Worm (Caenorhabditis elegans) whole organism, young adult: ENCODE measurements around the gene eif-3.D.

Source experiments
- B0019.2 ChIP-seq: fragments of 200-800 bp; sonication (Bioruptor generic); conservative IDR thresholded peaks from 2 replicates; pipeline ENCODE4 v1.3.6; 2022; ENCODE audit warnings: missing genetic modification reagents, missing genetic modification characterization, missing compliant biosample characterization
- B0261.1 ChIP-seq: sonication (generic microtip); optimal IDR thresholded peaks from 2 replicates; lab custom pipeline; 2016; ENCODE audit warnings: mild to moderate bottlenecking, missing genetic modification characterization, moderate library complexity, missing compliant biosample characterization
- C06A6.2 ChIP-seq: fragments of 200-800 bp; sonication (Bioruptor generic); conservative IDR thresholded peaks from 2 replicates; pipeline ENCODE4 v1.3.6; 2022; ENCODE audit warnings: missing genetic modification characterization, missing compliant biosample characterization
- F39B2.1 ChIP-seq: fragments of 200-800 bp; sonication (Bioruptor generic); IDR thresholded peaks from 2 replicates; pipeline ENCODE4 v1.3.6; 2022; ENCODE audit warnings: missing genetic modification reagents, missing genetic modification characterization, missing compliant biosample characterization
- F52B5.7 ChIP-seq: sonication (generic microtip); optimal IDR thresholded peaks from 2 replicates; lab custom pipeline; 2016; ENCODE audit warnings: mild to moderate bottlenecking, missing genetic modification characterization, missing compliant biosample characterization
- F57A8.1 ChIP-seq: fragments of 200-800 bp; sonication (Bioruptor generic); optimal IDR thresholded peaks from 2 replicates; lab custom pipeline; 2018; ENCODE audit warnings: mild to moderate bottlenecking, missing genetic modification characterization, moderate library complexity, missing compliant biosample characterization
- F57C9.4 ChIP-seq: sonication (generic microtip); optimal IDR thresholded peaks from 2 replicates; lab custom pipeline; 2017; ENCODE audit warnings: mild to moderate bottlenecking, missing genetic modification characterization, missing compliant biosample characterization
- Y53G8AR.9 ChIP-seq: fragments of 200-800 bp; sonication (Bioruptor generic); conservative IDR thresholded peaks from 2 replicates; pipeline ENCODE4 v1.3.6; 2022; ENCODE audit warnings: missing genetic modification reagents, missing genetic modification characterization, missing compliant biosample characterization
- akir-1 ChIP-seq: fragments of 200-800 bp; sonication (Bioruptor generic); optimal IDR thresholded peaks from 2 replicates; lab custom pipeline; 2018; ENCODE audit warnings: mild to moderate bottlenecking, missing genetic modification characterization, moderate library complexity, missing compliant biosample characterization
- aptf-2 ChIP-seq: fragments of 200-800 bp; sonication (Bioruptor generic); conservative IDR thresholded peaks from 2 replicates; pipeline ENCODE4 v1.3.6; 2022; ENCODE audit warnings: missing genetic modification reagents, missing genetic modification characterization, missing compliant biosample characterization
- ceh-100 ChIP-seq: fragments of 200-800 bp; sonication (Bioruptor generic); IDR thresholded peaks from 2 replicates; pipeline ENCODE4 v1.3.6; 2022; ENCODE audit warnings: missing genetic modification reagents, missing genetic modification characterization, missing compliant biosample characterization
- ceh-27 ChIP-seq: fragments of 200-800 bp; sonication (Bioruptor generic); optimal IDR thresholded peaks from 2 replicates; lab custom pipeline; 2018; ENCODE audit warnings: mild to moderate bottlenecking, missing genetic modification characterization, moderate library complexity, missing compliant biosample characterization
- ceh-91 ChIP-seq: fragments of 200-800 bp; sonication (Bioruptor generic); IDR thresholded peaks from 2 replicates; pipeline ENCODE4 v1.3.6; 2022; ENCODE audit warnings: missing genetic modification reagents, missing genetic modification characterization, missing compliant biosample characterization
- dpff-1 ChIP-seq: sonication (generic microtip); optimal IDR thresholded peaks from 2 replicates; lab custom pipeline; 2017; ENCODE audit warnings: mild to moderate bottlenecking, missing genetic modification characterization, missing compliant biosample characterization
- efl-1 ChIP-seq: fragments of 150-350 bp; optimal IDR thresholded peaks from 2 replicates; lab custom pipeline; 2014; ENCODE audit warnings: missing biosample characterization, missing genetic modification reagents, missing genetic modification characterization
- egl-44 ChIP-seq: fragments of 200-800 bp; sonication (Bioruptor generic); IDR thresholded peaks from 2 replicates; pipeline ENCODE4 v1.3.6; 2022; ENCODE audit warnings: missing genetic modification reagents, missing genetic modification characterization, missing compliant biosample characterization
- egrh-3 ChIP-seq: fragments of 200-800 bp; sonication (Bioruptor generic); IDR thresholded peaks from 2 replicates; pipeline ENCODE4 v1.3.6; 2022; ENCODE audit warnings: missing genetic modification reagents, missing genetic modification characterization, missing compliant biosample characterization
- hmg-20 ChIP-seq: fragments of 200-800 bp; sonication (Bioruptor generic); IDR thresholded peaks from 2 replicates; pipeline ENCODE4 v1.3.6; 2022; ENCODE audit warnings: missing genetic modification reagents, missing genetic modification characterization, missing compliant biosample characterization
- let-526 ChIP-seq: fragments of 200-800 bp; sonication (Bioruptor generic); IDR thresholded peaks from 2 replicates; pipeline ENCODE4 v1.3.6; 2022; ENCODE audit warnings: missing genetic modification reagents, missing genetic modification characterization, missing compliant biosample characterization
- madf-8 ChIP-seq: fragments of 200-800 bp; sonication (Bioruptor generic); conservative IDR thresholded peaks from 2 replicates; pipeline ENCODE4 v1.3.6; 2022; ENCODE audit warnings: missing genetic modification reagents, missing genetic modification characterization, missing compliant biosample characterization
- mcd-1 ChIP-seq: fragments of 200-800 bp; sonication (Bioruptor generic); IDR thresholded peaks from 2 replicates; pipeline ENCODE4 v1.3.6; 2022; ENCODE audit warnings: missing genetic modification reagents, missing genetic modification characterization, missing compliant biosample characterization
- mxl-1 ChIP-seq: sonication (generic microtip); optimal IDR thresholded peaks from 2 replicates; lab custom pipeline; 2016; ENCODE audit warnings: missing genetic modification characterization, missing compliant biosample characterization
- nfya-1 ChIP-seq: sonication (generic microtip); optimal IDR thresholded peaks from 2 replicates; lab custom pipeline; 2017; ENCODE audit warnings: antibody characterized with exemption, missing compliant biosample characterization, missing genetic modification characterization, borderline replicate concordance; ENCODE audit not compliant: insufficient read depth
- nfya-2 ChIP-seq: fragments of 200-800 bp; sonication (Bioruptor generic); IDR thresholded peaks from 2 replicates; pipeline ENCODE4 v1.3.6; 2022; ENCODE audit warnings: missing genetic modification reagents, missing genetic modification characterization, missing compliant biosample characterization
- nfyb-1 ChIP-seq: fragments of 200-800 bp; sonication (Bioruptor generic); IDR thresholded peaks from 2 replicates; pipeline ENCODE4 v1.3.6; 2022; ENCODE audit warnings: missing genetic modification reagents, missing genetic modification characterization, missing compliant biosample characterization
- nhr-179 ChIP-seq: sonication (generic microtip); optimal IDR thresholded peaks from 2 replicates; lab custom pipeline; 2016; ENCODE audit warnings: mild to moderate bottlenecking, missing genetic modification characterization, missing compliant biosample characterization
- pbrm-1 ChIP-seq: fragments of 200-800 bp; sonication (Bioruptor generic); IDR thresholded peaks from 2 replicates; pipeline ENCODE4 v1.3.6; 2022; ENCODE audit warnings: missing genetic modification reagents, missing genetic modification characterization, missing compliant biosample characterization
- sea-2 ChIP-seq: fragments of 200-800 bp; sonication (Bioruptor generic); IDR thresholded peaks from 2 replicates; pipeline ENCODE4 v1.3.6; 2022; ENCODE audit warnings: missing genetic modification characterization, missing compliant biosample characterization
- snpc-1.1 ChIP-seq: sonication (generic microtip); optimal IDR thresholded peaks from 2 replicates; lab custom pipeline; 2017; ENCODE audit warnings: missing genetic modification characterization, mild to moderate bottlenecking, missing compliant biosample characterization, antibody characterized with exemption, moderate library complexity, missing genotype, missing genetic modification reagents; ENCODE audit not compliant: insufficient read depth
- snpc-4 ChIP-seq, 5 experiments: fragments of 150-350 bp in 1 of 5; sonication (generic microtip) in 4 of 5; optimal IDR thresholded peaks; 2 replicates each; lab custom pipeline; 2014 to 2018; ENCODE audit warnings: missing genetic modification characterization in 5 of 5, missing biosample characterization in 3 of 5, antibody characterized with exemption in 2 of 5, mild to moderate bottlenecking in 2 of 5, missing compliant biosample characterization in 2 of 5, missing genotype in 2 of 5, moderate library complexity in 2 of 5, missing genetic modification reagents in 1 of 5
- somi-1 ChIP-seq: fragments of 200-800 bp; sonication (Bioruptor generic); optimal IDR thresholded peaks from 2 replicates; lab custom pipeline; 2018; ENCODE audit warnings: mild to moderate bottlenecking, missing genetic modification characterization, missing compliant biosample characterization
- tbp1 ChIP-seq: fragments of 200-800 bp; sonication (Bioruptor generic); optimal IDR thresholded peaks from 2 replicates; lab custom pipeline; 2018; ENCODE audit warnings: mild to moderate bottlenecking, missing genetic modification characterization, missing compliant biosample characterization
- unc-130 ChIP-seq: sonication (generic microtip); optimal IDR thresholded peaks from 2 replicates; lab custom pipeline; 2016; ENCODE audit warnings: missing genetic modification reagents, missing genetic modification characterization, missing compliant biosample characterization
- xnd-1 ChIP-seq: sonication (generic microtip); optimal IDR thresholded peaks from 2 replicates; lab custom pipeline; 2016; ENCODE audit warnings: missing genotype, missing genetic modification reagents, missing genetic modification characterization, missing compliant biosample characterization
- zfh-2 ChIP-seq: fragments of 200-800 bp; sonication (Bioruptor generic); conservative IDR thresholded peaks from 2 replicates; pipeline ENCODE4 v1.3.6; 2022; ENCODE audit warnings: missing genetic modification reagents, missing genetic modification characterization, missing compliant biosample characterization
- ztf-18 ChIP-seq: sonication (generic microtip); optimal IDR thresholded peaks from 2 replicates; lab custom pipeline; 2016; ENCODE audit warnings: missing genotype, mild to moderate bottlenecking, missing genetic modification characterization, missing compliant biosample characterization
- ztf-28 ChIP-seq: fragments of 200-800 bp; sonication (Bioruptor generic); IDR thresholded peaks from 2 replicates; pipeline ENCODE4 v1.3.6; 2022; ENCODE audit warnings: missing genetic modification reagents, missing genetic modification characterization, missing compliant biosample characterization

Gene eif-3.D

DNA sequence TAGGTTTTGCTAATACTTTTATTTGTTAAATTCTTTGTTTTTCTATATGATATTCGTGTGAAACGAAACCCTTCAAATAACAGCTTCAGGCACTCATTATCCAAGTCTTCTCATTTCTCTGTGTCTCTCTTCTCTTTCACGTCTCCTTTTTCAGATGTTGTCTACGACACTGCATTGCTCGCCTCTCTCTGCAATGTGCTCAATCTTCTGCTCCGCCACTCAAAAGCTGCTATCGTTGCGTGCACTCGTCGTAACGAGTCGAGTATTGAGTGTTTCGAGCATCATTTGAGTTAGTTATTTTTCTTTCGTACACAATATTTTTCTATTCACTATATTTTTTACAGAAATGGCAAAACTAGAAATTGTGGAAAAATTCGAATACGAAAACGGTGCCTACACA lies 1.8 kb upstream of the eif-3.D start:
- peak; percentile 55 for TF ChIP-seq ceh-27 (GFP tag; lab: Kevin White, UChicago)
- no peak for TF ChIP-seq mxl-1 (tag; lab: Kevin White, UChicago)
- TF ChIP-seq, all 124 proteins: peak for 1

DNA sequence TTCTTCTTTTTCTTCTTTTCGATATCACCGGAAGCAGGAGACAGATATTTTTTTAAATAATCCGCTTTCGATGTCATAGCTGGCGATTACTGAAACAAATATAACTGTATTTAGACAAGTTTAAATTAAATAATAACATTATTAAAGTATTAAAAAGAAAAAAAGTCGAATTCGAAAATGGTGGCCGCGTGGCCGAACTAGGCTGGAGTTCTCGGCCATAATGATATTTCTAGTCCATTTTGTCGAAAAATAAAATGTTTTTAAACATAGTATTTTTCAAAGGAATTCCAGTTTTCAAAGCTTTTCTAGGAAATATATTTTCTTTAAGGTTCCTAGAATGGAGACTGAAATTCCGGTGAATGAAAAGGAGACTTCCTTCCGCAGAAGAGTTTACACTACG lies 3.7 kb downstream of the eif-3.D start, which contains the start of the genes bud-13 and rpap-2:
TSS of gene bud-13 (minus strand) at position 89 of the 400 bp plus-strand sequence.
TSS of gene rpap-2 (plus strand) at position 329 of the 400 bp plus-strand sequence.
- TF ChIP-seq unc-130 (GFP tag; lab: Kevin White, UChicago) = peak; percentile 26
- no peak for TF ChIP-seq B0261.1 (tag; lab: Kevin White, UChicago)

DNA sequence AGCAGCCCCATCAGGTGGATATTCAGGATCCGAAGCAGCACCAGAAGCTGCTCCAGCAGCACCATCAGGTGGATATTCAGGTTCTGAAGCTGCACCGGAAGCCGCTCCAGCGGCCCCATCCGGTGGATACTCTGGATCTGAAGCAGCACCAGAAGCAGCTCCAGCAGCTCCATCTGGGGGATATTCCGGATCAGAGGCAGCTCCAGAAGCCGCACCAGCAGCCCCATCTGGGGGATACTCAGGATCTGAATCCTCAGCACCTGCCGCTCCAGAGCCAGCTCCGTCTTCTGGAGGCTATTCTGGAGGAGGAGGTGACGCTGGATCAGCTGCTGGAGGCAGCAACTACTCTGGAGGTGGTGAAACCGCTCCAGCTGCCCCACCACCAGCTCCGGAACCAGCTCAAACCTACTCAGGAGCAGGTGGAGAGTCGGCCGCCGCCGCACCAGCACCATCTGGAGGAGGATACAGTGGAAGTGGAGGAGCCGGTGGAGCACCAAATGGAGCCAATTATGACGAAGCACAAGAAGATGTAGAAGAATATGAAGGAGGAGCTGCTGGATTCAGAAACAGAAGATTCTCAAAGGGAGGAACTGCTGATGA lies 6.6 kb downstream of the eif-3.D start:
- TF ChIP-seq zfh-2 (GFP tag; lab: Robert Waterston, UW) (peak; percentile 84), F57A8.1 (GFP tag; lab: Kevin White, UChicago) (no peak), snpc-4 (GFP tag; optimal IDR thresholded peaks at IDR 0.05; lab: Kevin White, UChicago) (no peak), snpc-4 (tag; optimal IDR thresholded peaks at IDR 0.05; lab: Kevin White, UChicago) (no peak), C06A6.2 (GFP tag; lab: Robert Waterston, UW) (no peak), efl-1 (no peak), egrh-3 (GFP tag; lab: Robert Waterston, UW) (peak; percentile 94), sea-2 (GFP tag; lab: Robert Waterston, UW) (no peak), akir-1 (GFP tag; lab: Kevin White, UChicago) (no peak), snpc-1.1 (tag; lab: Kevin White, UChicago) (no peak), nfya-1 (no peak), ceh-91 (no peak), egl-44 (GFP tag; lab: Robert Waterston, UW) (no peak), F52B5.7 (tag; lab: Kevin White, UChicago) (no peak), hmg-20 (GFP tag; lab: Robert Waterston, UW) (no peak), F57C9.4 (tag; lab: Kevin White, UChicago) (no peak)

DNA sequence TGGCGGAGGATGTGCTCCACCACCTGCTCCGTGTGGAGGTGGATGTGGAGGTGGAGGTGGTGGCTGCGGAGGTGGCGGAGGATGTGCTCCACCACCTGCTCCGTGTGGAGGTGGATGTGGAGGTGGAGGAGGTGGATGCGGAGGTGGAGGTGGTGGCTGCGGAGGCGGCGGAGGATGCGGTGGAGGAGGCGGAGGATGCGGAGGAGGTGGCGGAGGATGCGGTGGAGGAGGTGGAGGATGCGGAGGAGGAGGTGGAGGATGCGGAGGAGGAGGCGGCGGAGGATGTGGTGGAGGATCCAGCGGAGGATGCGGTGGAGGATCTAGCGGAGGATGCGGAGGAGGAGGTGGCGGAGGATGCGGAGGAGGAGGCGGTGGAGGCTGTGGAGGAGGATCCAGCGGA lies 8.9 kb downstream of the eif-3.D start:
- TF ChIP-seq egl-44 (GFP tag; lab: Robert Waterston, UW) = no peak
- TF ChIP-seq zfh-2 (GFP tag; lab: Robert Waterston, UW) = peak; percentile 93
- no peak for TF ChIP-seq ceh-100
- 0 out of 2 replicates have a peak, but pooled peaks have one; percentile 54 for TF ChIP-seq nfyb-1
- peak; percentile 60; the same call in 1 of the 2 replicates for TF ChIP-seq mcd-1
- TF ChIP-seq F39B2.1 = no peak
- no peak for TF ChIP-seq dpff-1 (tag; lab: Kevin White, UChicago)
- TF ChIP-seq xnd-1 (tag; lab: Kevin White, UChicago) = no peak
- 0 out of 2 replicates have a peak, but pooled peaks have one; percentile 20 for TF ChIP-seq pbrm-1
- peak; percentile 99 for TF ChIP-seq egrh-3 (GFP tag; lab: Robert Waterston, UW)

DNA sequence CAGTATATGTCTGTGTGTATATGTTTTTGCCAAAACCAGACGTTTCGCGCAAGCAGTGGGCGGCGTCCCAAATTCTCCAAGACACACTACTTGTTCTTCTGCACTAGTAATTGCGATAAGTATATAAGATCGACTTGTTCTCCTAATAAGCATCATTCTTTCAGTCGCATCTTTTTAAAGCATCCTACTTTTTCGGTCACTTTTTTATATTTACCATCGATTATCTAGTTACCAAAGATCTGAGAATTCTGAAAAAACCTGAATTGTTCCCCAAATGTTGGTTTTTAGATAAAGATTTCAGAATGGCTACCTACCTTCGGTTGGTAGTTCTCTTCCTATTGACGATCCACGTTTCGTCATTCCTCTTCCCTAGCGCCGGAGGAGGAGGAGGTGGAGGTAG lies 9.4 kb downstream of the eif-3.D start, which contains the start of gene grl-25:
TSS of gene grl-25 (plus strand) at position 301 of the 400 bp plus-strand sequence.
- TF ChIP-seq madf-8 (GFP tag; lab: Robert Waterston, UW) = no peak
- TF ChIP-seq tbp1 (GFP tag; lab: Kevin White, UChicago) = no peak
- no peak for TF ChIP-seq nfya-2 (GFP tag; lab: Robert Waterston, UW)
- TF ChIP-seq somi-1 (GFP tag; lab: Kevin White, UChicago) = no peak
- no peak for TF ChIP-seq efl-1
- no peak for TF ChIP-seq B0019.2 (GFP tag; lab: Robert Waterston, UW)
- TF ChIP-seq let-526 (GFP tag; lab: Robert Waterston, UW) = no peak
- no peak for TF ChIP-seq ztf-28 (GFP tag; lab: Robert Waterston, UW)
- TF ChIP-seq ztf-18 (tag; lab: Kevin White, UChicago) = no peak
- no peak for TF ChIP-seq F57C9.4 (tag; lab: Kevin White, UChicago)
- TF ChIP-seq Y53G8AR.9 (GFP tag; lab: Robert Waterston, UW) = no peak
- TF ChIP-seq ceh-27 (GFP tag; lab: Kevin White, UChicago) = no peak
- TF ChIP-seq nhr-179 = no peak
- no peak for TF ChIP-seq snpc-1.1 (tag; lab: Kevin White, UChicago)
- TF ChIP-seq aptf-2 (GFP tag; lab: Robert Waterston, UW) = no peak
- TF ChIP-seq, all 124 proteins: peak for 0
